Fruit fly (Drosophila melanogaster) S2 (cell line): ENCODE data around the gene CG13055.

Experiments used
- CG8478 ChIP-seq: fragments of >200 bp; optimal IDR thresholded peaks from 2 replicates; lab custom pipeline; 2018
- CTCF ChIP-seq, 2 experiments: fragments of >200 bp; optimal IDR thresholded peaks; 2 replicates each; lab custom pipeline; 2018

CG13055 gene

DNA sequence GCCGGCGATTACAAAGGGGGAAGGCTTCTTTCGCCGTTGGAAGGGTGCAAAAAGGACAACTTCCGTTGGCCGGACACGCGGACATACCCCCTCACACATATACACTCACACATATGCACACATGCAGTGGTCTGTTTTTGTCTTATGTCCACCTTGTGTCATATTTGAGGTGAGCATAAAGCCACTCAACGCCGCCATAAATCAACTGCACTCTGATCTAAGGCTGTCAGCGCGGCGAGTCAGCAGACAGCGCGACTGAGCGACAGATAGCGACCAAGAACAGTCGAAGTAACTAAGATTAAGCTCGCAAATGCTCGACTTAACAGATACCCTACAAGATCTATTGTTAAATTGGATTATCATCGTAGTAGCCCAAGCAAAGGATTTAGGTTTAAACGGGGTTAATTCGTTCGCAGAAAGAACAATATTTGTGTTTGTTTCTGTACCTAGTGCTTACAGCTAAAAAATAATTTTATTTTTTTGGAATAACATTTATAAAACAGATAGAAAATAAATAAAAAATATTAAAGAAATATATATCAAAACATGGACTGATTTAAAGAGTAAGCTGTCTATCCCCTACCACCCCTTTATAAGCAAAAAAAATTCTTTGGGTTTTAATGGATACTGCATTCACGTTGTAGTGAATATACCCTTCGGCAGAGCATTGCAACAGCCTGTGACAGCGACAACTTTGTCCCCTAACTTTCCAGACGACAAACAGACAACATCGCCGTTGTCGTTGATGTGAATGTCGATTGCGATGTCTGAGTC, 43.1 kb downstream of the CG13055 start:
- TF ChIP-seq CTCF (optimal IDR thresholded peaks at IDR 0.05; lab: Kevin White, UChicago) (no peak), CG8478 (lab: Kevin White, UChicago) (no peak)

DNA sequence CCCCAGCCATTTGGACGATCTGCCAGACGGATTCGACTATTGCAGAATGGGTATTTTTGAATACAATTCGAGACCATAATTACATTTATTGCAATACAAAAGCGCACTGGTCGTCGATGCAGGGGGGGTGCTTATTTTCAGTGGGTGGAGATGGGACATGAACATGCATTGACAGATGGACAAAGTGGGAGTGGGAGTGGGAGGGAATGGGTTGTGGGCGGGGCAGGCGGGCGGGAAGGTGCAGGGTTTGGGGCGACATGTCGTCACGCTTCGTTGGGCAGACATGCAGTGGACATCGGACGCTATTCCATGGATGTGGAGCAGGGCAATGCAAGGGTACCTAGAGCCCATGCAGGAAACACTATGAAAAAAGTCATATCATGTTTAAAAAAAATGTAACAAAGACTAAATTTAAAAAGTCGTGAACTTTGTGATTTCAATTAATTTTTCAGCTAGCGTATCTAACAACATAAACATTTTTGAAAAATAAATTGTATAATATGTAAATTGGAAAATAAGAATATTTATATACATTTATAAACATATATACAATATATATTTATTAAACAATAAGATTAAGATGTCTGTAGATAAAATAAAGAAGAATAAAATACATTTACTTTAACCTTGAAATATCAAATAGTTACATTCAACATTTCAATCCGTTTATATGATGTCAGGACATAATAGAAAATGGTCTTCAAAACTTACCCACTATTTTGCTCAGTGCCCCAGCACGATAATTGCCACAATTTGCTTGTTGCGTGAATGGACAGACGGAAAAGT, 43.9 kb downstream of the CG13055 start:
- TF ChIP-seq CTCF (optimal IDR thresholded peaks at IDR 0.05; lab: Kevin White, UChicago) = no peak
- TF ChIP-seq CG8478 (lab: Kevin White, UChicago) = no peak

DNA sequence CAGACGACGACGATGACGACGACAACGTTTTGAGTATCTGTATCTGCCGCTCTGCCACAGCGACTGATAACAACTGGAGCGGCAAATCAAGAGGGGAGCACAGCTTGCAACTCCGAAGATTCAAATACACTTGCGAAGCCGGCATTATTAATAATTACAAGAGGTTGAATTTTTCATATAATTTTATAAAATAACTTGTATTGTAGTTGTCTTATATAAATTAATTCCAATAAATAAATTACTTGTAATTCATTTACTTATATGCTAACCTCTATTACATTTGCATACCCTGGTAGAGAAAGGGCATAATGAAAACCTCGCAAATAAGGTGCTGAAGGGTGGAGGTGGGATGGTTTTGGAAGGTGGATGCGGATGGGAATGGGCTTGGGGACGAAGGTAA, 48.0 kb downstream of the CG13055 start:
- TF ChIP-seq CG8478 (lab: Kevin White, UChicago) (no peak), CTCF (optimal IDR thresholded peaks at IDR 0.05; lab: Kevin White, UChicago) (no peak)

DNA sequence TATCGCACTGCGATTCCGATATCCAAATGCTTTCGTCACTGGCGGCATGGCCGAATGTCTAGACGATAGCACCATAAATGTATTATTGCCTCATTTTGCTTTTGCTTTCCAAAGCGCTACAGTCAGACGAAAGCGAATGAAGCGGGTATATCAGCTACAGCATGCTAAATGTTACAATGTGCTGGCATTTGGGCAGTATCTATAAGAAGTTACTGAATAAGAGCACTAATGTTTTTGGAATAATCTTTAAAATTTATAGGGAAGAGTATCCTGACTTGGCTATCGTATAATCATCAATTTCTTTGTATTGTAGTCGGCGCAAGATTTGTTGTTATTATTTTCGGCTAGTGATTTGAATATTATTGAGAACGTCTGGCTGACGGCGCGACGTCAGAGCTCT, 48.9 kb downstream of the CG13055 start:
- TF ChIP-seq CG8478 (lab: Kevin White, UChicago) = no peak
- TF ChIP-seq CTCF (optimal IDR thresholded peaks at IDR 0.05; lab: Kevin White, UChicago) = no peak

DNA sequence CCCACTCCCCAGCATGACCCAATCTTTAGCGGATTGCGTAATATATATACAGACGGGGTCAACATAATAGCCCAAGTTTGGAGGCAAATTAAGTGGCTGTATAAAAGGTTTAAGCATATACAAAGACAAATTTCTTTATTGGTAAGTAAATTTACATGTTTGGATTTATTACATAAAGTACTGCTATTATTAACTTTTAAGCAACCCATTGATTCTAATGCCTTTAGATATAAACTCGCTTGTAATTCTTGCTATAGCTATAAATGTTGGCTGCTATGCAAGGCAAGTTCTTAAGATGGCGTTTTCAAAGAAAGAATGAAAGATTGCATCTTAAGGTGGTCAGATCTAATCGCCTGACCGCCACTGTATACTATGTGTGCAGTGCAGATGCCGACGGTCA, 49.6 kb downstream of the CG13055 start:
- TF ChIP-seq CG8478 (lab: Kevin White, UChicago) (no peak), CTCF (optimal IDR thresholded peaks at IDR 0.05; lab: Kevin White, UChicago) (no peak)

DNA sequence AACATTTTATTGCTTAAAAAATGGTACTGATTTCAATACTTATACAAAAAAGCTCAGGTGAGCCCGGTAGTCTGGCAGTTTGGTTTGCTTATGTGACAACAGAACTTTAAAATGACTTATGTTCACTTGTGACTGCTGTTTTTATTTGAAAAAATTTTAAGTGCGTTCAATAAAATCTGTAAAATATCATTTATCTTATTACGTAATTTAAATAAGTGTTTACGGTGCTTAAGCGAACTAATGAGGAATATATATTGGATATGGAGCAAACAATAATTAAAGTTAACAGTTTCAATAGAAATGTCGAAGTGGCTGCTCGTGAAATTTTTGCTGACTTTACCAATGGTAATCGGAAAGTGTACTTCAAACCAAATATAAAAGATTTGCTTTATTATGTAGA, 51.1 kb downstream of the CG13055 start, which contains the start of gene dls:
dls (plus strand) TSS at position 301 of the 400 bp plus-strand sequence.
- no peak for TF ChIP-seq CG8478 (lab: Kevin White, UChicago)
- no peak for TF ChIP-seq CTCF (optimal IDR thresholded peaks at IDR 0.05; lab: Kevin White, UChicago)

DNA sequence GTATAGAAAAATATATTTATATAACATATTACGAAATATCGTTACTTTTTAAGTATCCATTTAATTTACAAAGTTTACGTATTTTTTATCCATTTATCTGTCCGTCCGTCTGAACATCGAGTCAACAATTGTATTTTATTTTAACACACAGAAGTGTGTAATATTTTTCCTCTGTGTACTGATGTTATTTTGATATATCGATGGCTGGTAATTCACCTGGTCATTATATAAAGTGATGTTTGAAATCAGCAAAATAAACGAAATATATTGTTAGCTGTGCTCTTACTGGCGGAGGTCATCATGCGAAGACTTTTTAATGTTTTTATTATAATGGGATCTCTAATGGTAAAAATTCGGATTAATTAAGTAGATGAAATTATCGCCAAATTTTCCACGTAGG, 52.2 kb downstream of the CG13055 start, which contains the start of gene CG33689:
CG33689 (plus strand) TSS at position 301 of the 400 bp plus-strand sequence.
- TF ChIP-seq CG8478 (lab: Kevin White, UChicago) = no peak
- TF ChIP-seq CTCF (optimal IDR thresholded peaks at IDR 0.05; lab: Kevin White, UChicago) = no peak
